Worm (Caenorhabditis elegans): Measurements from ENCODE around the gene sma-6.

ce11 chrII:6346551-6347079, 22.3 kb downstream of the sma-6 start:
- no peak for TF ChIP-seq ama-1 (optimal IDR thresholded peaks at IDR 0.05)
- peak; percentile 18 for TF ChIP-seq hmbx-1 (tag; optimal IDR thresholded peaks at IDR 0.05)
- TF ChIP-seq hnd-1 (tag; optimal IDR thresholded peaks at IDR 0.05), result no peak
- TF ChIP-seq aly-1 (tag; optimal IDR thresholded peaks at IDR 0.05), result no peak
- no peak for TF ChIP-seq ceh-13 (GFP tag; optimal IDR thresholded peaks at IDR 0.05)
